Worm (Caenorhabditis elegans): ENCODE results near the gene T05A1.5.

- TF ChIP-seq ztf-26 (tag; optimal IDR thresholded peaks at IDR 0.05) (no peak), hsf-1 (GFP tag; IDR thresholded peaks at IDR 0.05) (no peak), cebp-1 (GFP tag; IDR thresholded peaks at IDR 0.05) (no peak), cebp-1 (tag; optimal IDR thresholded peaks at IDR 0.05) (no peak), B0336.3 (GFP tag; IDR thresholded peaks at IDR 0.05) (no peak), F57C9.4 (tag; optimal IDR thresholded peaks at IDR 0.05) (no peak), tbx-9 (tag; optimal IDR thresholded peaks at IDR 0.05; ENCODE audit: borderline replicate concordance) (no peak), nhr-120 (GFP tag; IDR thresholded peaks at IDR 0.05) (no peak), nfya-1 (tag; optimal IDR thresholded peaks at IDR 0.05; ENCODE audit: borderline replicate concordance, insufficient read depth) (no peak), unc-62 (GFP tag; optimal IDR thresholded peaks at IDR 0.05) (no peak), pha-4 (tag; optimal IDR thresholded peaks at IDR 0.05) (no peak), T26A5.8 (tag; optimal IDR thresholded peaks at IDR 0.05) (no peak), ama-1 (optimal IDR thresholded peaks at IDR 0.05) (no peak), ama-1 (GFP tag; optimal IDR thresholded peaks at IDR 0.05) (no peak)
These were observed 33.9 kb downstream of the T05A1.5 start, which contains the start of gene npr-2 for ce11 chrIV:9580021-9580420.
